Worm (Caenorhabditis elegans): Measurements from ENCODE around the gene Y75B8A.24.
A peak's percentile ranks its signal among the peaks of the same experiment; 100 is the strongest.

Gene Y75B8A.24

DNA sequence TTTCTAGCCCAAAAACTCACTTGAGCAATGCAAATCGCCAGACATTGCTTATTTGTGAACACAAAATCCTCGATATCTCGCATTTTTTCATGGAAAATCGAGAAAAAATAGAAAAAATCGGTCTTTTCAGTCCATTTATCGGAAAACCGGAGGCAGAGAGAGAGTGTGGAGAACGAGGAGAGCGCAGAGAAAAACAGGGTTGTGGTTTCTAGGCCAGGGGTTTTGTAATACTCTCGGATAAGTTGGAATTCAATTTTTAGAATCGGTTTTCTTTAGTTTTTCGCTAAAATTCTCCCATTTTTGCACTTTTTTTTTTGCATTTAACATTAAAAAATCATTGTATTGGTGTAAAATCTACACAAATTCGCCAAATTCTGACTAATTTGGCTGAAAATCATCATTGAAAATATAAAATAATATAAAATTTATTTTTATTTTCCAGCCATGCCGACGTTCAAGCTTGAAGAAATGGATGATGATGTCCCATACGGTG, at the start of gene Y75B8A.24, which contains the start of gene Y75B8A.25:
Gene Y75B8A.24, minus strand, starts transcription at position 155 of the 493 bp plus-strand sequence.
Gene Y75B8A.25, plus strand, starts transcription at position 443 of the 493 bp plus-strand sequence.
- TF ChIP-seq snpc-4 (tag; optimal IDR thresholded peaks at IDR 0.05) (no peak), nhr-12 (tag; optimal IDR thresholded peaks at IDR 0.05) (no peak), M03D4.4 (tag; optimal IDR thresholded peaks at IDR 0.05) (no peak), blmp-1 (tag; optimal IDR thresholded peaks at IDR 0.05) (no peak), hlh-1 (tag; optimal IDR thresholded peaks at IDR 0.05) (no peak), ceh-39 (tag; optimal IDR thresholded peaks at IDR 0.05) (peak; percentile 71), bed-3 (GFP tag; optimal IDR thresholded peaks at IDR 0.05) (no peak), unc-39 (tag; optimal IDR thresholded peaks at IDR 0.05) (no peak), cnd-1 (tag; optimal IDR thresholded peaks at IDR 0.05) (no peak), ceh-43 (GFP tag; optimal IDR thresholded peaks at IDR 0.05) (no peak), elt-3 (tag; optimal IDR thresholded peaks at IDR 0.05) (no peak), ces-1 (GFP tag; optimal IDR thresholded peaks at IDR 0.05) (peak; percentile 76), lsy-2 (tag; optimal IDR thresholded peaks at IDR 0.05) (peak; percentile 19), ztf-11 (tag; optimal IDR thresholded peaks at IDR 0.05) (no peak), zip-8 (tag; optimal IDR thresholded peaks at IDR 0.05) (no peak), nhr-237 (tag; optimal IDR thresholded peaks at IDR 0.05) (no peak), drap-1 (GFP tag; optimal IDR thresholded peaks at IDR 0.05) (no peak), elt-1 (tag; optimal IDR thresholded peaks at IDR 0.05; ENCODE audit: borderline replicate concordance, insufficient read depth) (no peak), nhr-28 (tag; optimal IDR thresholded peaks at IDR 0.05) (no peak), ham-2 (GFP tag; optimal IDR thresholded peaks at IDR 0.05) (no peak), lin-32 (GFP tag; optimal IDR thresholded peaks at IDR 0.05) (no peak), nhr-2 (tag; optimal IDR thresholded peaks at IDR 0.05) (no peak), lin-13 (tag; optimal IDR thresholded peaks at IDR 0.05) (peak; percentile 42), flh-1 (GFP tag; optimal IDR thresholded peaks at IDR 0.05) (no peak), sptf-1 (tag; optimal IDR thresholded peaks at IDR 0.05) (no peak), mep-1 (tag; optimal IDR thresholded peaks at IDR 0.05) (no peak), ceh-83 (GFP tag; optimal IDR thresholded peaks at IDR 0.05) (no peak), unc-120 (tag; optimal IDR thresholded peaks at IDR 0.05; ENCODE audit: poor library complexity, severe bottlenecking) (no peak), sem-2 (GFP tag; optimal IDR thresholded peaks at IDR 0.05) (no peak), mls-2 (tag; optimal IDR thresholded peaks at IDR 0.05) (no peak)

DNA sequence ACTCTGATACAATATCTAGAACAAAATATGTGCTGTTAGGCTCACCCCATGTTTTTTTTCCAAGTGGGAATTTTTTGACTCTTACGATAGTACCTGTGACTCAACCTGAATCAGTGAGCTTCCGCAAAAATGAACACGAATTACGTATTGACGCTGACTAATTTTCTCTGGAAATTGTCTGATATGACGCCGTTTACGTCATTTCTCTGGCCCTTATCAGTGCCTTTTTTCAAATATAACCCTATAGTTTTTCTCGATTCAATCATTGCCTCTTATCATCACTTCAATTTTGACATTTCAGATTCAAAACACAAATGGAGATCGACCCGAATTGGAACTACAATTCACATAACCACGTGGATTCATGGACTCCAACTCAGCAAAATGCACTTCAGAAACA, 45.2 kb upstream of the Y75B8A.24 start, which contains the start of gene Y75B8A.28:
Gene Y75B8A.28, plus strand, starts transcription at position 296 of the 400 bp plus-strand sequence.
- TF ChIP-seq sptf-1 (tag; optimal IDR thresholded peaks at IDR 0.05) (no peak), mab-5 (tag; optimal IDR thresholded peaks at IDR 0.05) (no peak), elt-1 (tag; optimal IDR thresholded peaks at IDR 0.05; ENCODE audit: borderline replicate concordance, insufficient read depth) (no peak), lin-32 (GFP tag; optimal IDR thresholded peaks at IDR 0.05) (no peak)

DNA sequence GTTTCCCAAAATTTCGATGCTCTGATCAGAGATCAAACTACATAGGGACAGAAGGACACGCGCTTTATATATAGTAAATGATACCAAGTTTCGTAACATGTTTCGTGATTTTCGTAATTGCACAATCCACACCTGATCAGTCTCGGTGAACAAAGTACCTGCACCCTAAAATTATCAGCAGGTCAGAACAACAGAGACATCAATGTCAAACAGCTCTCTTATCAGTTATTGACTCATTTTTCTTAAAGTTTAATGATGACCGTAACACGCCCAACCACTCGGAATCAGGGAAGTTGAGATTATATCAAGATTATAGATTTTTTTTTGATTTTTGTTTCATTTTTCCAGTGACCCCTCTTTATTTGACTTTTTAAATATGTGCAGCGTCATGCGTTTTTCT, 43.9 kb upstream of the Y75B8A.24 start:
- TF ChIP-seq nhr-12 (tag; optimal IDR thresholded peaks at IDR 0.05) (no peak), sem-2 (GFP tag; optimal IDR thresholded peaks at IDR 0.05) (no peak), sptf-1 (tag; optimal IDR thresholded peaks at IDR 0.05) (no peak), lin-32 (GFP tag; optimal IDR thresholded peaks at IDR 0.05) (no peak), flh-1 (GFP tag; optimal IDR thresholded peaks at IDR 0.05) (no peak)

DNA sequence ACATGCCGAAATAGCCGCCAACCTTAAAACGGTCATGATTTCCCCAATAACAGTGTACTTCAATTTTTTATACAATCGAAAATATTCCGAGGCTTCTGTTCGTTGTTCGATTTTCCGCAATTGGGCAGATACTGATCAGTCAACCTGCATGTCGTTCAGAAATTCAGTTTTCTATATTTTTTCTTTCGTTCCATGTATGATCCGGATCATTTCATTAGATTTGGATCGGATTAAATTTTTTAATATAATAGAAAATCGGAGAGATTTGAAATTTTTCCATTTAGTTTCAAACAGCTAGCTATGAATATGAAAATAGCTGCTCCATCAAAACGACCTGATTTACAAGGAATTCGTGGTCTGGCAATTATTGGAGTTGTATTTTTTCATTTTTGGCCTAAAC, 41.6 kb upstream of the Y75B8A.24 start, which contains the start of gene Y75B8A.37:
Gene Y75B8A.37, plus strand, starts transcription at position 301 of the 400 bp plus-strand sequence.
- TF ChIP-seq lsy-2 (tag; optimal IDR thresholded peaks at IDR 0.05): no peak
- no peak for TF ChIP-seq ceh-43 (GFP tag; optimal IDR thresholded peaks at IDR 0.05)
- no peak for TF ChIP-seq mab-5 (tag; optimal IDR thresholded peaks at IDR 0.05)
- no peak for TF ChIP-seq pha-4 (tag; optimal IDR thresholded peaks at IDR 0.05)
- no peak for TF ChIP-seq nhr-2 (tag; optimal IDR thresholded peaks at IDR 0.05)

DNA sequence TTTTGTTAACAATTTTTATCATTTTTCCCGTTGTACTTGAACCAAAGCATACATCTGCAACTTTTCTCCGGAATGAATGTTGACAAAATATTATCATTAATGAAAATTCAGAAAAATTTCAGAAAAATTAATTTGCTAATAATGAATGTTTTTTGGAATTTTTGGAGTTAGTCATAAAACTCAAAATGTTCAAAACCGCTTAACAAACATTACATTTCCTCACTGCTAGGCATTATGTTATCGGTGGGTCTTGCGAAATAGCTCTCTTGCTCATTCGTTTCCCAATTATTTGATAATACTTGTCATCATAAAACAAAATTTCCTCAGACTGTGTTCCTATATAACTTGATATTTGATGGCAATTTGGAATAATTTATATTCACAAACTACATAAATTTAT, 39.3 kb upstream of the Y75B8A.24 start, which contains the start of gene Y75B8A.39:
Gene Y75B8A.39, plus strand, starts transcription at position 301 of the 400 bp plus-strand sequence.
- TF ChIP-seq ces-1 (GFP tag; optimal IDR thresholded peaks at IDR 0.05): no peak
- no peak for TF ChIP-seq ceh-43 (GFP tag; optimal IDR thresholded peaks at IDR 0.05)
- TF ChIP-seq nhr-2 (tag; optimal IDR thresholded peaks at IDR 0.05): no peak
- no peak for TF ChIP-seq ceh-39 (tag; optimal IDR thresholded peaks at IDR 0.05)
- TF ChIP-seq blmp-1 (tag; optimal IDR thresholded peaks at IDR 0.05): no peak
- TF ChIP-seq snpc-4 (tag; optimal IDR thresholded peaks at IDR 0.05): no peak
- no peak for TF ChIP-seq lsy-2 (tag; optimal IDR thresholded peaks at IDR 0.05)
- TF ChIP-seq zip-8 (tag; optimal IDR thresholded peaks at IDR 0.05): no peak
- TF ChIP-seq hlh-1 (tag; optimal IDR thresholded peaks at IDR 0.05): no peak
- TF ChIP-seq cnd-1 (tag; optimal IDR thresholded peaks at IDR 0.05): no peak
- no peak for TF ChIP-seq nhr-76 (tag; optimal IDR thresholded peaks at IDR 0.05)
- TF ChIP-seq mls-2 (tag; optimal IDR thresholded peaks at IDR 0.05): no peak
- TF ChIP-seq elt-1 (tag; optimal IDR thresholded peaks at IDR 0.05; ENCODE audit: borderline replicate concordance, insufficient read depth): no peak
- no peak for TF ChIP-seq ztf-11 (tag; optimal IDR thresholded peaks at IDR 0.05)
- no peak for TF ChIP-seq ceh-83 (GFP tag; optimal IDR thresholded peaks at IDR 0.05)
- no peak for TF ChIP-seq bed-3 (GFP tag; optimal IDR thresholded peaks at IDR 0.05)
- no peak for TF ChIP-seq tbx-8 (GFP tag; optimal IDR thresholded peaks at IDR 0.05)
